Worm (Caenorhabditis elegans) whole organism, L4 larva: ENCODE data around the gene cyp-33B1.

Experiments used
- F44E2.7 ChIP-seq: fragments of 200-800 bp; sonication (Bioruptor generic); IDR thresholded peaks from 2 replicates; pipeline ENCODE4 v2.1.2; 2022; ENCODE audit warnings: missing genetic modification characterization, missing compliant biosample characterization
- F49E8.2 ChIP-seq: sonication (generic microtip); optimal IDR thresholded peaks from 2 replicates; lab custom pipeline; 2016; ENCODE audit warnings: missing compliant biosample characterization, mild to moderate bottlenecking, missing genetic modification characterization, borderline replicate concordance
- R02D3.7 ChIP-seq: fragments of 150-350 bp; sonication (generic microtip); optimal IDR thresholded peaks from 3 replicates; lab custom pipeline; 2014; ENCODE audit warnings: missing biosample characterization, missing genetic modification characterization
- T26A8.4 ChIP-seq: fragments of 200-800 bp; sonication (Bioruptor generic); IDR thresholded peaks from 2 replicates; pipeline ENCODE4 v1.3.6; 2022; ENCODE audit warnings: missing genetic modification characterization, missing compliant biosample characterization
- Y48G9A.11 ChIP-seq: fragments of 200-800 bp; sonication (Bioruptor generic); IDR thresholded peaks from 2 replicates; pipeline ENCODE4 v1.3.6; 2022; ENCODE audit warnings: missing genetic modification reagents, missing genetic modification characterization, missing compliant biosample characterization
- Y75B8A.6 ChIP-seq: fragments of 200-800 bp; sonication (Bioruptor generic); IDR thresholded peaks from 2 replicates; pipeline ENCODE4 v1.3.6; 2022; ENCODE audit warnings: missing genetic modification reagents, missing genetic modification characterization, missing compliant biosample characterization
- aha-1 ChIP-seq: fragments of 150-350 bp; peaks from one replicate; lab custom pipeline; 2014; ENCODE audit warnings: missing biosample characterization, missing genetic modification characterization
- ama-1 ChIP-seq: fragments of 150-350 bp; optimal IDR thresholded peaks from 2 replicates; lab custom pipeline; 2014; ENCODE audit warnings: inconsistent platforms, mixed read lengths
- ceh-28 ChIP-seq: fragments of 150-350 bp; optimal IDR thresholded peaks from 2 replicates; lab custom pipeline; 2014; ENCODE audit warnings: missing biosample characterization, missing genetic modification reagents, missing genetic modification characterization
- ceh-62 ChIP-seq: sonication (generic microtip); optimal IDR thresholded peaks from 2 replicates; lab custom pipeline; 2017; ENCODE audit warnings: missing biosample characterization, missing genetic modification characterization
- ceh-82 ChIP-seq: sonication (generic microtip); optimal IDR thresholded peaks from 2 replicates; lab custom pipeline; 2017; ENCODE audit warnings: missing biosample characterization, missing genetic modification characterization
- ces-1 ChIP-seq: fragments of 150-350 bp; sonication (generic microtip); optimal IDR thresholded peaks from 4 replicates; lab custom pipeline; 2014; ENCODE audit warnings: missing biosample characterization, missing genetic modification reagents, missing genetic modification characterization
- cey-2 ChIP-seq: sonication (generic microtip); optimal IDR thresholded peaks from 3 replicates; lab custom pipeline; 2017; ENCODE audit warnings: missing genetic modification characterization, mild to moderate bottlenecking, missing compliant biosample characterization, antibody characterized with exemption, borderline replicate concordance; ENCODE audit not compliant: insufficient read depth
- daf-8 ChIP-seq: fragments of 200-800 bp; sonication (Bioruptor generic); IDR thresholded peaks from 2 replicates; pipeline ENCODE4 v1.3.6; 2022; ENCODE audit warnings: missing genetic modification characterization, missing compliant biosample characterization
- dpl-1 ChIP-seq: fragments of 150-350 bp; optimal IDR thresholded peaks from 2 replicates; lab custom pipeline; 2014; ENCODE audit warnings: missing biosample characterization, missing genetic modification reagents, missing genetic modification characterization
- fos-1 ChIP-seq: fragments of 150-350 bp; optimal IDR thresholded peaks from 2 replicates; lab custom pipeline; 2014; ENCODE audit warnings: missing biosample characterization, missing genetic modification characterization
- gei-8 ChIP-seq: fragments of 200-800 bp; sonication (Bioruptor generic); optimal IDR thresholded peaks from 2 replicates; lab custom pipeline; 2018; ENCODE audit warnings: mild to moderate bottlenecking, missing genetic modification characterization, missing compliant biosample characterization
- hif-1 ChIP-seq, 2 experiments: sonication (generic microtip); optimal IDR thresholded peaks; 2 replicates each; lab custom pipeline; 2016 to 2017; ENCODE audit warnings: missing compliant biosample characterization in 2 of 2, missing genetic modification characterization in 2 of 2, missing genetic modification reagents in 2 of 2, missing genotype in 2 of 2, mild to moderate bottlenecking in 1 of 2
- lin-13 ChIP-seq: fragments of 150-350 bp; optimal IDR thresholded peaks from 2 replicates; lab custom pipeline; 2014; ENCODE audit warnings: missing biosample characterization, missing genetic modification reagents, missing genetic modification characterization
- lin-38 ChIP-seq: fragments of 200-800 bp; sonication (Bioruptor generic); IDR thresholded peaks from 2 replicates; pipeline ENCODE4 v1.3.6; 2022; ENCODE audit warnings: missing genetic modification reagents, missing genetic modification characterization, missing compliant biosample characterization
- lir-3 ChIP-seq: sonication (generic microtip); optimal IDR thresholded peaks from 2 replicates; lab custom pipeline; 2016; ENCODE audit warnings: mild to moderate bottlenecking, missing genetic modification characterization, missing compliant biosample characterization
- lsy-2 ChIP-seq, 2 experiments: fragments of 150-350 bp in 1 of 2; sonication (generic microtip) in 1 of 2; optimal IDR thresholded peaks; 2 replicates each; lab custom pipeline; 2014 to 2017; ENCODE audit warnings: missing biosample characterization in 2 of 2, missing genetic modification characterization in 2 of 2
- mdl-1 ChIP-seq, 2 experiments: fragments of 150-350 bp in 1 of 2; sonication (generic microtip) in 1 of 2; optimal IDR thresholded peaks; 2 replicates each; lab custom pipeline; 2014 to 2017; ENCODE audit warnings: missing biosample characterization in 2 of 2, missing genetic modification characterization in 2 of 2
- mes-2 ChIP-seq: sonication (generic microtip); optimal IDR thresholded peaks from 2 replicates; lab custom pipeline; 2016; ENCODE audit warnings: missing genotype, mild to moderate bottlenecking, missing genetic modification characterization, missing compliant biosample characterization; ENCODE audit not compliant: poor library complexity, severe bottlenecking
- nhr-48 ChIP-seq: sonication (generic microtip); optimal IDR thresholded peaks from 2 replicates; lab custom pipeline; 2016; ENCODE audit warnings: mild to moderate bottlenecking, missing genetic modification characterization, missing compliant biosample characterization
- nhr-6 ChIP-seq: fragments of 150-350 bp; optimal IDR thresholded peaks from 2 replicates; lab custom pipeline; 2014; ENCODE audit warnings: missing biosample characterization, missing genetic modification characterization
- pha-4 ChIP-seq, 2 experiments: fragments of 150-350 bp in 1 of 2; fragments of 200-800 bp in 1 of 2; sonication (Bioruptor generic) in 1 of 2; IDR thresholded peaks in 1 of 2; optimal IDR thresholded peaks in 1 of 2; 2 replicates each; pipeline versions ENCODE4 v1.3.6 to Lab custom; 2014 to 2022; ENCODE audit warnings: missing genetic modification characterization in 2 of 2, missing genetic modification reagents in 2 of 2, missing biosample characterization in 1 of 2, missing compliant biosample characterization in 1 of 2
- php-3 ChIP-seq: fragments of 200-800 bp; sonication (Bioruptor generic); IDR thresholded peaks from 2 replicates; pipeline ENCODE4 v1.3.6; 2022; ENCODE audit warnings: missing genetic modification reagents, missing genetic modification characterization, missing compliant biosample characterization
- saeg-2 ChIP-seq: fragments of 200-800 bp; sonication (Bioruptor generic); IDR thresholded peaks from 2 replicates; pipeline ENCODE4 v1.3.6; 2022; ENCODE audit warnings: missing genetic modification reagents, missing genetic modification characterization, missing compliant biosample characterization
- skn-1 ChIP-seq: fragments of 150-350 bp; optimal IDR thresholded peaks from 2 replicates; lab custom pipeline; 2014; ENCODE audit warnings: missing biosample characterization, missing genetic modification characterization
- tag-97 ChIP-seq: fragments of 200-800 bp; sonication (Bioruptor generic); IDR thresholded peaks from 2 replicates; pipeline ENCODE4 v1.3.6; 2022; ENCODE audit warnings: missing genetic modification characterization, missing compliant biosample characterization
- tra-1 ChIP-seq: fragments of 200-800 bp; sonication (Bioruptor generic); IDR thresholded peaks from 2 replicates; pipeline ENCODE4 v1.3.6; 2022; ENCODE audit warnings: missing genetic modification reagents, missing genetic modification characterization, missing compliant biosample characterization
- unc-39 ChIP-seq: sonication (generic microtip); optimal IDR thresholded peaks from 2 replicates; lab custom pipeline; 2017; ENCODE audit warnings: missing biosample characterization, missing genetic modification characterization
- unc-62 ChIP-seq, 3 experiments: fragments of 150-350 bp in 1 of 3; sonication (generic microtip); optimal IDR thresholded peaks in 2 of 3; peaks in 1 of 3; 1 replicate in 1 of 3; 2 replicates in 2 of 3; lab custom pipeline; 2014 to 2017; ENCODE audit warnings: missing biosample characterization in 3 of 3, missing genetic modification characterization in 3 of 3, missing genetic modification reagents in 3 of 3, missing genotype in 1 of 3
- zip-11 ChIP-seq: fragments of 200-800 bp; sonication (Bioruptor generic); IDR thresholded peaks from 2 replicates; pipeline ENCODE4 v1.3.6; 2022; ENCODE audit warnings: missing genetic modification characterization, missing compliant biosample characterization
- ztf-7 ChIP-seq: fragments of 150-350 bp; optimal IDR thresholded peaks from 2 replicates; lab custom pipeline; 2014; ENCODE audit warnings: missing biosample characterization, missing genetic modification characterization

The cyp-33B1 gene

ce11 chrV:9001175-9001574, 40.0 kb upstream of the cyp-33B1 start, which contains the start of gene F59E11.2:
Gene F59E11.2 (plus strand): TSS chrV:9001475.
- no peak for TF ChIP-seq tag-97 (GFP tag; lab: Robert Waterston, UW)
- no peak for TF ChIP-seq lir-3 (tag; lab: Kevin White, UChicago)
- TF ChIP-seq fos-1 (tag; lab: Kevin White, UChicago) = no peak
- TF ChIP-seq lin-13 = no peak
- no peak for TF ChIP-seq ama-1 (lab: Kevin White, UChicago)
- TF ChIP-seq ztf-7 = no peak
- TF ChIP-seq skn-1 (tag; lab: Kevin White, UChicago) = no peak
- TF ChIP-seq gei-8 (GFP tag; lab: Kevin White, UChicago) = no peak
- TF ChIP-seq dpl-1 (GFP tag; lab: Kevin White, UChicago) = no peak
- no peak for TF ChIP-seq pha-4 (GFP tag; IDR thresholded peaks at IDR 0.05; lab: Robert Waterston, UW)
- TF ChIP-seq pha-4 (tag; optimal IDR thresholded peaks at IDR 0.05; lab: Kevin White, UChicago) = no peak

ce11 chrV:9003291-9003690, 37.8 kb upstream of the cyp-33B1 start, which contains the start of gene srx-1:
Gene srx-1 (plus strand): TSS chrV:9003672.
- TF ChIP-seq ces-1 (GFP tag; lab: Kevin White, UChicago) (no peak), unc-62 (GFP tag; optimal IDR thresholded peaks at IDR 0.05 in 1 of 2; lab: Kevin White, UChicago) (peak in 1 of 2 experiments; percentile 98), unc-62 (tag; optimal IDR thresholded peaks at IDR 0.05; lab: Kevin White, UChicago) (no peak)

ce11 chrV:9005243-9005642, 35.9 kb upstream of the cyp-33B1 start, which contains the start of gene srx-3:
Gene srx-3 (plus strand): TSS chrV:9005543.
- TF ChIP-seq ceh-62 (tag; lab: Kevin White, UChicago) (no peak), ceh-28 (tag; lab: Kevin White, UChicago) (no peak)
- TF ChIP-seq, all 104 proteins: peak for 0

- TF ChIP-seq tra-1 (GFP tag; lab: Robert Waterston, UW) = no peak
- no peak for TF ChIP-seq F44E2.7 (GFP tag; lab: Robert Waterston, UW)
- TF ChIP-seq nhr-6 (tag; lab: Kevin White, UChicago) = no peak
- no peak for TF ChIP-seq Y48G9A.11 (GFP tag; lab: Robert Waterston, UW)
- TF ChIP-seq lsy-2 (tag; optimal IDR thresholded peaks at IDR 0.05; lab: Kevin White, UChicago) = no peak
- no peak for TF ChIP-seq ceh-82 (tag; lab: Kevin White, UChicago)
- TF ChIP-seq php-3 (GFP tag; lab: Robert Waterston, UW) = no peak
- no peak for TF ChIP-seq aha-1 (tag; lab: Kevin White, UChicago)
These were observed 32.0 kb upstream of the cyp-33B1 start, which contains the start of gene srx-2 for ce11 chrV:9009175-9009574. Gene srx-2 (plus strand): TSS chrV:9009475.

- no peak for TF ChIP-seq mes-2 (tag; lab: Kevin White, UChicago)
These were observed 27.4 kb upstream of the cyp-33B1 start, which contains the start of gene srh-201 for ce11 chrV:9013765-9014164. Gene srh-201 (minus strand): TSS chrV:9013865.

ce11 chrV:9015540-9015939, 25.6 kb upstream of the cyp-33B1 start, which contains the start of gene srt-18:
Gene srt-18 (minus strand): TSS chrV:9015640.
- TF ChIP-seq dpl-1 (GFP tag; lab: Kevin White, UChicago) (no peak), F49E8.2 (tag; lab: Kevin White, UChicago) (no peak), tra-1 (GFP tag; lab: Robert Waterston, UW) (no peak), lin-38 (no peak), mdl-1 (tag; optimal IDR thresholded peaks at IDR 0.05; lab: Kevin White, UChicago) (no peak), nhr-48 (tag; lab: Kevin White, UChicago) (no peak), Y48G9A.11 (GFP tag; lab: Robert Waterston, UW) (no peak), T26A8.4 (GFP tag; lab: Robert Waterston, UW) (no peak), nhr-6 (tag; lab: Kevin White, UChicago) (no peak), hif-1 (tag; optimal IDR thresholded peaks at IDR 0.05; lab: Kevin White, UChicago) (no peak), saeg-2 (GFP tag; lab: Robert Waterston, UW) (no peak), Y75B8A.6 (no peak), zip-11 (GFP tag; lab: Robert Waterston, UW) (no peak), mes-2 (tag; lab: Kevin White, UChicago) (no peak), daf-8 (GFP tag; lab: Robert Waterston, UW) (no peak), gei-8 (GFP tag; lab: Kevin White, UChicago) (no peak), unc-39 (no peak), R02D3.7 (tag; lab: Kevin White, UChicago) (no peak), cey-2 (tag; lab: Kevin White, UChicago) (no peak), ama-1 (lab: Kevin White, UChicago) (no peak)
